Worm (Caenorhabditis elegans) whole organism, L4 larva: ENCODE data around the gene mep-1.

Source experiments
- F37D6.2 ChIP-seq: sonication (generic microtip); optimal IDR thresholded peaks from 2 replicates; lab custom pipeline; 2016; ENCODE audit warnings: mild to moderate bottlenecking, missing genetic modification characterization, missing compliant biosample characterization
- R02D3.7 ChIP-seq: fragments of 150-350 bp; sonication (generic microtip); optimal IDR thresholded peaks from 3 replicates; lab custom pipeline; 2014; ENCODE audit warnings: missing biosample characterization, missing genetic modification characterization
- T20F7.1 ChIP-seq: fragments of 200-800 bp; sonication (Bioruptor generic); optimal IDR thresholded peaks from 2 replicates; lab custom pipeline; 2018; ENCODE audit warnings: mild to moderate bottlenecking, missing genetic modification characterization, missing compliant biosample characterization
- Y48G9A.11 ChIP-seq: fragments of 200-800 bp; sonication (Bioruptor generic); IDR thresholded peaks from 2 replicates; pipeline ENCODE4 v1.3.6; 2022; ENCODE audit warnings: missing genetic modification reagents, missing genetic modification characterization, missing compliant biosample characterization
- Y5F2A.4 ChIP-seq: fragments of 200-800 bp; sonication (Bioruptor generic); optimal IDR thresholded peaks from 2 replicates; lab custom pipeline; 2018; ENCODE audit warnings: mild to moderate bottlenecking, missing genetic modification characterization, missing compliant biosample characterization
- aly-2 ChIP-seq: sonication (generic microtip); optimal IDR thresholded peaks from 2 replicates; lab custom pipeline; 2018; ENCODE audit warnings: missing biosample characterization, missing genetic modification characterization
- ama-1 ChIP-seq: fragments of 150-350 bp; optimal IDR thresholded peaks from 2 replicates; lab custom pipeline; 2014; ENCODE audit warnings: inconsistent platforms, mixed read lengths
- arid-1 ChIP-seq: fragments of 200-800 bp; sonication (Bioruptor generic); conservative IDR thresholded peaks from 2 replicates; pipeline ENCODE4 v1.3.6; 2022; ENCODE audit warnings: missing genetic modification reagents, missing genetic modification characterization, missing compliant biosample characterization
- attf-4 ChIP-seq: sonication (generic microtip); optimal IDR thresholded peaks from 3 replicates; lab custom pipeline; 2017; ENCODE audit warnings: missing biosample characterization, missing genetic modification characterization
- ceh-28 ChIP-seq: fragments of 150-350 bp; optimal IDR thresholded peaks from 2 replicates; lab custom pipeline; 2014; ENCODE audit warnings: missing biosample characterization, missing genetic modification reagents, missing genetic modification characterization
- ceh-32 ChIP-seq: sonication (generic microtip); optimal IDR thresholded peaks from 2 replicates; lab custom pipeline; 2016; ENCODE audit warnings: mild to moderate bottlenecking, missing genetic modification characterization, missing compliant biosample characterization; ENCODE audit not compliant: poor library complexity
- ceh-44 ChIP-seq: fragments of 200-800 bp; sonication (Bioruptor generic); IDR thresholded peaks from 2 replicates; pipeline ENCODE4 v1.3.6; 2022; ENCODE audit warnings: missing genetic modification reagents, missing genetic modification characterization, missing compliant biosample characterization
- ctbp-1 ChIP-seq: fragments of 200-800 bp; sonication (Bioruptor generic); IDR thresholded peaks from 2 replicates; pipeline ENCODE4 v1.3.6; 2022; ENCODE audit warnings: missing genetic modification reagents, missing genetic modification characterization, missing compliant biosample characterization
- daf-12 ChIP-seq: fragments of 150-350 bp; optimal IDR thresholded peaks from 2 replicates; lab custom pipeline; 2014; ENCODE audit warnings: missing biosample characterization, missing genetic modification reagents, missing genetic modification characterization
- daf-19 ChIP-seq: fragments of 200-800 bp; sonication (Bioruptor generic); conservative IDR thresholded peaks from 2 replicates; pipeline ENCODE4 v1.3.6; 2022; ENCODE audit warnings: missing genetic modification characterization, missing compliant biosample characterization
- dmd-6 ChIP-seq: fragments of 200-800 bp; sonication (Bioruptor generic); IDR thresholded peaks from 2 replicates; pipeline ENCODE4 v1.3.6; 2022; ENCODE audit warnings: missing genetic modification reagents, missing genetic modification characterization, missing compliant biosample characterization
- dmd-8 ChIP-seq: fragments of 200-800 bp; sonication (Bioruptor generic); IDR thresholded peaks from 2 replicates; pipeline ENCODE4 v1.3.6; 2022; ENCODE audit warnings: missing genetic modification characterization, missing compliant biosample characterization
- duxl-1 ChIP-seq: sonication (generic microtip); optimal IDR thresholded peaks from 2 replicates; lab custom pipeline; 2016; ENCODE audit warnings: mild to moderate bottlenecking, missing genetic modification characterization, moderate library complexity, missing compliant biosample characterization; ENCODE audit not compliant: poor library complexity
- dve-1 ChIP-seq: sonication (generic microtip); optimal IDR thresholded peaks from 2 replicates; lab custom pipeline; 2017; ENCODE audit warnings: antibody characterized with exemption, mild to moderate bottlenecking, missing genetic modification characterization, missing compliant biosample characterization; ENCODE audit not compliant: insufficient read depth
- egl-43 ChIP-seq: fragments of 200-800 bp; sonication (Bioruptor generic); IDR thresholded peaks from 2 replicates; pipeline ENCODE4 v1.3.6; 2022; ENCODE audit warnings: missing genetic modification reagents, missing genetic modification characterization, missing compliant biosample characterization
- fkh-10 ChIP-seq: fragments of 150-350 bp; optimal IDR thresholded peaks from 2 replicates; lab custom pipeline; 2014; ENCODE audit warnings: missing biosample characterization, missing genetic modification reagents, missing genetic modification characterization
- hmg-1.1 ChIP-seq: fragments of 200-800 bp; sonication (Bioruptor generic); IDR thresholded peaks from 2 replicates; pipeline ENCODE4 v1.3.6; 2022; ENCODE audit warnings: missing genetic modification reagents, missing genetic modification characterization, missing compliant biosample characterization
- lin-15B ChIP-seq: fragments of 150-350 bp; sonication (generic microtip); optimal IDR thresholded peaks from 3 replicates; lab custom pipeline; 2014; ENCODE audit warnings: missing biosample characterization, missing genetic modification characterization
- lin-29 ChIP-seq: fragments of 200-800 bp; sonication (Bioruptor generic); IDR thresholded peaks from 2 replicates; pipeline ENCODE4 v1.3.6; 2022; ENCODE audit warnings: missing genetic modification reagents, missing genetic modification characterization, missing compliant biosample characterization
- lin-38 ChIP-seq: fragments of 200-800 bp; sonication (Bioruptor generic); IDR thresholded peaks from 2 replicates; pipeline ENCODE4 v1.3.6; 2022; ENCODE audit warnings: missing genetic modification reagents, missing genetic modification characterization, missing compliant biosample characterization
- lin-39 ChIP-seq: fragments of 150-350 bp; optimal IDR thresholded peaks from 2 replicates; lab custom pipeline; 2014; ENCODE audit warnings: missing biosample characterization, missing genetic modification reagents, missing genetic modification characterization
- lir-3 ChIP-seq: sonication (generic microtip); optimal IDR thresholded peaks from 2 replicates; lab custom pipeline; 2016; ENCODE audit warnings: mild to moderate bottlenecking, missing genetic modification characterization, missing compliant biosample characterization
- madf-9 ChIP-seq: fragments of 200-800 bp; sonication (Bioruptor generic); conservative IDR thresholded peaks from 2 replicates; pipeline ENCODE4 v1.3.6; 2022; ENCODE audit warnings: missing genetic modification reagents, missing genetic modification characterization, missing compliant biosample characterization
- mdl-1 ChIP-seq, 2 experiments: fragments of 150-350 bp in 1 of 2; sonication (generic microtip) in 1 of 2; optimal IDR thresholded peaks; 2 replicates each; lab custom pipeline; 2014 to 2017; ENCODE audit warnings: missing biosample characterization in 2 of 2, missing genetic modification characterization in 2 of 2
- mdt-29 ChIP-seq: fragments of 200-800 bp; sonication (Bioruptor generic); IDR thresholded peaks from 2 replicates; pipeline ENCODE4 v1.3.6; 2022; ENCODE audit warnings: missing genetic modification reagents, missing genetic modification characterization, missing compliant biosample characterization
- mes-2 ChIP-seq: sonication (generic microtip); optimal IDR thresholded peaks from 2 replicates; lab custom pipeline; 2016; ENCODE audit warnings: missing genotype, mild to moderate bottlenecking, missing genetic modification characterization, missing compliant biosample characterization; ENCODE audit not compliant: poor library complexity, severe bottlenecking
- mxl-3 ChIP-seq: fragments of 200-800 bp; sonication (Bioruptor generic); optimal IDR thresholded peaks from 2 replicates; lab custom pipeline; 2018; ENCODE audit warnings: mild to moderate bottlenecking, missing genetic modification characterization, missing compliant biosample characterization
- nhr-102 ChIP-seq: sonication (generic microtip); optimal IDR thresholded peaks from 2 replicates; lab custom pipeline; 2016; ENCODE audit warnings: mild to moderate bottlenecking, missing genetic modification characterization, moderate library complexity, missing compliant biosample characterization
- nhr-111 ChIP-seq: fragments of 200-800 bp; sonication (Bioruptor generic); optimal IDR thresholded peaks from 2 replicates; lab custom pipeline; 2018; ENCODE audit warnings: mild to moderate bottlenecking, missing genetic modification characterization, missing compliant biosample characterization
- nhr-237 ChIP-seq: sonication (generic microtip); optimal IDR thresholded peaks from 2 replicates; lab custom pipeline; 2017; ENCODE audit warnings: missing biosample characterization, missing genetic modification characterization
- nhr-25 ChIP-seq: sonication (generic microtip); optimal IDR thresholded peaks from 2 replicates; lab custom pipeline; 2017; ENCODE audit warnings: missing genetic modification characterization, mild to moderate bottlenecking, missing compliant biosample characterization, antibody characterized with exemption, moderate library complexity, borderline replicate concordance; ENCODE audit not compliant: insufficient read depth
- nhr-41 ChIP-seq: fragments of 200-800 bp; sonication (Bioruptor generic); IDR thresholded peaks from 2 replicates; pipeline ENCODE4 v1.3.6; 2022; ENCODE audit warnings: missing genetic modification reagents, missing genetic modification characterization, missing compliant biosample characterization
- nhr-48 ChIP-seq: sonication (generic microtip); optimal IDR thresholded peaks from 2 replicates; lab custom pipeline; 2016; ENCODE audit warnings: mild to moderate bottlenecking, missing genetic modification characterization, missing compliant biosample characterization
- nhr-76 ChIP-seq: fragments of 150-350 bp; optimal IDR thresholded peaks from 2 replicates; lab custom pipeline; 2014; ENCODE audit warnings: missing biosample characterization, missing genetic modification characterization
- php-3 ChIP-seq: fragments of 200-800 bp; sonication (Bioruptor generic); IDR thresholded peaks from 2 replicates; pipeline ENCODE4 v1.3.6; 2022; ENCODE audit warnings: missing genetic modification reagents, missing genetic modification characterization, missing compliant biosample characterization
- rbr-2 ChIP-seq: sonication (generic microtip); optimal IDR thresholded peaks from 2 replicates; lab custom pipeline; 2016; ENCODE audit warnings: missing genotype, missing genetic modification characterization, missing compliant biosample characterization
- saeg-2 ChIP-seq: fragments of 200-800 bp; sonication (Bioruptor generic); IDR thresholded peaks from 2 replicates; pipeline ENCODE4 v1.3.6; 2022; ENCODE audit warnings: missing genetic modification reagents, missing genetic modification characterization, missing compliant biosample characterization
- set-16 ChIP-seq: fragments of 200-800 bp; sonication (Bioruptor generic); IDR thresholded peaks from 2 replicates; pipeline ENCODE4 v1.3.6; 2022; ENCODE audit warnings: missing genetic modification reagents, missing genetic modification characterization, missing compliant biosample characterization
- skn-1 ChIP-seq: fragments of 150-350 bp; optimal IDR thresholded peaks from 2 replicates; lab custom pipeline; 2014; ENCODE audit warnings: missing biosample characterization, missing genetic modification characterization
- snpc-4 ChIP-seq: fragments of 150-350 bp; optimal IDR thresholded peaks from 2 replicates; lab custom pipeline; 2014; ENCODE audit warnings: missing biosample characterization, missing genetic modification characterization
- unc-39 ChIP-seq: sonication (generic microtip); optimal IDR thresholded peaks from 2 replicates; lab custom pipeline; 2017; ENCODE audit warnings: missing biosample characterization, missing genetic modification characterization
- unc-62 ChIP-seq, 3 experiments: fragments of 150-350 bp in 1 of 3; sonication (generic microtip); optimal IDR thresholded peaks in 2 of 3; peaks in 1 of 3; 1 replicate in 1 of 3; 2 replicates in 2 of 3; lab custom pipeline; 2014 to 2017; ENCODE audit warnings: missing biosample characterization in 3 of 3, missing genetic modification characterization in 3 of 3, missing genetic modification reagents in 3 of 3, missing genotype in 1 of 3
- vab-7 ChIP-seq: fragments of 200-800 bp; sonication (Bioruptor generic); IDR thresholded peaks from 2 replicates; pipeline ENCODE4 v1.3.6; 2022; ENCODE audit warnings: missing genetic modification reagents, missing genetic modification characterization, missing compliant biosample characterization
- zip-2 ChIP-seq: fragments of 150-350 bp; optimal IDR thresholded peaks from 2 replicates; lab custom pipeline; 2014; ENCODE audit warnings: missing biosample characterization, missing genetic modification characterization
- ztf-11 ChIP-seq: fragments of 150-350 bp; optimal IDR thresholded peaks from 2 replicates; lab custom pipeline; 2014; ENCODE audit warnings: missing biosample characterization, missing genetic modification characterization
- ztf-7 ChIP-seq: fragments of 150-350 bp; optimal IDR thresholded peaks from 2 replicates; lab custom pipeline; 2014; ENCODE audit warnings: missing biosample characterization, missing genetic modification characterization

The mep-1 gene

ce11 chrIV:11491422-11491821 lies 33.0 kb upstream of the mep-1 start (continued):
- no peak for TF ChIP-seq ceh-28 (tag; lab: Kevin White, UChicago)
- no peak for TF ChIP-seq mdt-29
- no peak for TF ChIP-seq rbr-2 (tag; lab: Kevin White, UChicago)
- 0 out of 2 replicates have a peak, but pooled peaks have one; percentile 25 for TF ChIP-seq hmg-1.1
- no peak for TF ChIP-seq daf-19
- no peak for TF ChIP-seq arid-1
- peak; percentile 19 for TF ChIP-seq nhr-76 (tag; lab: Kevin White, UChicago)
- TF ChIP-seq dve-1 (tag; lab: Kevin White, UChicago), result peak; percentile 65
- no peak for TF ChIP-seq lin-29 (GFP tag; lab: Robert Waterston, UW)
- peak; percentile 72 for TF ChIP-seq nhr-48
- TF ChIP-seq lin-38, result 0 out of 2 replicates have a peak, but pooled peaks have one; percentile 19
- TF ChIP-seq lir-3, result no peak
- TF ChIP-seq ctbp-1 (GFP tag; lab: Robert Waterston, UW), result no peak
- no peak for TF ChIP-seq nhr-102 (tag; lab: Kevin White, UChicago)
- TF ChIP-seq snpc-4 (tag; lab: Kevin White, UChicago), result no peak
- no peak for TF ChIP-seq R02D3.7 (tag; lab: Kevin White, UChicago)
- TF ChIP-seq zip-2 (tag; lab: Kevin White, UChicago), result no peak
- TF ChIP-seq F37D6.2 (tag; lab: Kevin White, UChicago), result no peak
- no peak for TF ChIP-seq unc-39 (tag; lab: Kevin White, UChicago)
- no peak for TF ChIP-seq nhr-41 (GFP tag; lab: Robert Waterston, UW)
- TF ChIP-seq ceh-44 (GFP tag; lab: Robert Waterston, UW), result no peak
- no peak for TF ChIP-seq lin-39 (tag; lab: Kevin White, UChicago)
- TF ChIP-seq nhr-25 (tag; lab: Kevin White, UChicago), result peak; percentile 21
- TF ChIP-seq skn-1 (tag; lab: Kevin White, UChicago), result no peak
- TF ChIP-seq nhr-111, result no peak
- TF ChIP-seq attf-4, result no peak
- TF ChIP-seq dmd-8 (GFP tag; lab: Robert Waterston, UW), result no peak
- no peak for TF ChIP-seq daf-12 (tag; lab: Kevin White, UChicago)
- no peak for TF ChIP-seq egl-43 (GFP tag; lab: Robert Waterston, UW)
- TF ChIP-seq ztf-11 (tag; lab: Kevin White, UChicago), result no peak
- TF ChIP-seq aly-2 (tag; lab: Kevin White, UChicago), result no peak
- TF ChIP-seq lin-15B (tag; lab: Kevin White, UChicago), result no peak
- peak in 1 of 2 experiments; percentile 52 for TF ChIP-seq mdl-1 (tag; optimal IDR thresholded peaks at IDR 0.05; lab: Kevin White, UChicago)
- TF ChIP-seq set-16, result no peak
- TF ChIP-seq saeg-2 (GFP tag; lab: Robert Waterston, UW), result no peak
- TF ChIP-seq duxl-1, result no peak
- no peak for TF ChIP-seq Y48G9A.11
- no peak for TF ChIP-seq vab-7 (GFP tag; lab: Robert Waterston, UW)
- no peak for TF ChIP-seq T20F7.1 (GFP tag; lab: Kevin White, UChicago)
- TF ChIP-seq madf-9 (GFP tag; lab: Robert Waterston, UW), result no peak
- TF ChIP-seq ceh-32 (tag; lab: Kevin White, UChicago), result no peak
- no peak for TF ChIP-seq ztf-7 (tag; lab: Kevin White, UChicago)
- no peak for TF ChIP-seq mes-2 (tag; lab: Kevin White, UChicago)
- TF ChIP-seq dmd-6 (GFP tag; lab: Robert Waterston, UW), result peak; percentile 49
- TF ChIP-seq fkh-10 (GFP tag; lab: Kevin White, UChicago), result no peak
- TF ChIP-seq unc-62 (GFP tag; optimal IDR thresholded peaks at IDR 0.05 in 1 of 2; lab: Kevin White, UChicago), result no peak
- TF ChIP-seq unc-62 (tag; optimal IDR thresholded peaks at IDR 0.05; lab: Kevin White, UChicago), result no peak
- TF ChIP-seq ama-1, result no peak
- TF ChIP-seq Y5F2A.4 (GFP tag; lab: Kevin White, UChicago), result no peak
- TF ChIP-seq php-3 (GFP tag; lab: Robert Waterston, UW), result no peak
- TF ChIP-seq nhr-237, result no peak
- TF ChIP-seq mxl-3 (GFP tag; lab: Kevin White, UChicago), result no peak
